Worm (Caenorhabditis elegans): ENCODE data around the gene wdr-48.

The wdr-48 gene

DNA sequence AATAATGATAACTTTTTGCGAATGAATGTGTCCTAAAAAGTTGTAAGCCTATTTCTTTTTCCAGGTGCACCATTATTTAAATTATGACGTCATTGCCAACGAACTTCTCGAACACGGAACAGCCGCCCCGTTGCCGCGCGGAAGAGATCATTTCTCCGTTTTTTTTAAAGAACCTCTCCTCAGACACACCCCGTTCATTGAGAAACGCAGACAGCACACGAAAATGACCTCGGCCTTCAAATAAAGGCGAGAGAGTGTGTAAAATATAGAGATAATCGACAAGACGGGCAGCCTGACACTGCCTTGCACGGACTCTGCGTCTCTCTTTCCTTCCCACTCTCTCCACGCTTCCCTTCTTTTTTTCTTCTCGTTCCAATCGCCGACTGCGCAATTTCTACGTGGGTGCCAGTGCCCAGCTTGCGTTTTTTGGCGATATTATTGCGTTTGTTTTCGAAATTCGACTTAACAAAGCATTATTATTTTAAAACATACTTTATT lies 18.2 kb upstream of the wdr-48 start (continued):
- no peak for TF ChIP-seq Y53G8AR.9 (GFP tag; conservative IDR thresholded peaks at IDR 0.05)
- no peak for TF ChIP-seq dpff-1 (tag; optimal IDR thresholded peaks at IDR 0.05)
- no peak for TF ChIP-seq pha-4 (tag; optimal IDR thresholded peaks at IDR 0.05)
- TF ChIP-seq hlh-12 (tag; optimal IDR thresholded peaks at IDR 0.05) = no peak
- no peak for TF ChIP-seq ztf-18 (tag; optimal IDR thresholded peaks at IDR 0.05)
- TF ChIP-seq F52B5.7 (tag; optimal IDR thresholded peaks at IDR 0.05) = no peak
- TF ChIP-seq mes-4 (tag; optimal IDR thresholded peaks at IDR 0.05) = no peak

DNA sequence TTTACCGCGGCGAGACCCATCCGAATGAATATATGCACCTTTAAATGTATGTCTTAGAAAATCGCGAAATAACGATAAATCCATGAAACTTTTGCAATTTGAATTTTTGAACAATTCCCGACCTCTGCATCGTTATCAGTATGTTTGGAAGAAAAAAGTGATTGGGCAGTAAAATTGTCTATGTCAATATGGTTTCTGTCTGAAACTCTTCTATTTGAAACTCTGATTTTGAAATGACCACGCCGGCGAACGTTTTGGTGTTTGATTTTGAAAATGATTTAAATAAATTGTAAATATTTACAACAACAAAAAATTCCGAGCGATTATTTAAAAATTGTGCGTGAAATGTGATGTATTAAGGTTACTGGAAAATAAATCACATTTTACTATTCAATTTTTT lies 17.4 kb upstream of the wdr-48 start:
- TF ChIP-seq nhr-80 (tag; optimal IDR thresholded peaks at IDR 0.05) (peak; percentile 43), bed-2 (GFP tag; IDR thresholded peaks at IDR 0.05) (no peak)

- no peak for TF ChIP-seq ceh-100 (GFP tag; IDR thresholded peaks at IDR 0.05)
- TF ChIP-seq ama-1 (optimal IDR thresholded peaks at IDR 0.05) = no peak
- TF ChIP-seq ama-1 (GFP tag; optimal IDR thresholded peaks at IDR 0.05) = no peak
- TF ChIP-seq aptf-2 (GFP tag; conservative IDR thresholded peaks at IDR 0.05) = no peak
- no peak for TF ChIP-seq dox-1 (GFP tag; IDR thresholded peaks at IDR 0.05)
- peak; percentile 76; the same call in 1 of the 2 replicates for TF ChIP-seq hmg-1.2 (GFP tag; IDR thresholded peaks at IDR 0.05)
- TF ChIP-seq nhr-80 (tag; optimal IDR thresholded peaks at IDR 0.05) = peak; percentile 48
- no peak for TF ChIP-seq cebp-1 (GFP tag; IDR thresholded peaks at IDR 0.05)
- TF ChIP-seq cebp-1 (tag; optimal IDR thresholded peaks at IDR 0.05) = peak; percentile 34
- TF ChIP-seq zfh-2 (GFP tag; conservative IDR thresholded peaks at IDR 0.05) = peak; percentile 62
- TF ChIP-seq egrh-3 (GFP tag; IDR thresholded peaks at IDR 0.05) = 0 out of 2 replicates have a peak, but pooled peaks have one; percentile 11
- TF ChIP-seq sptf-2 (GFP tag; optimal IDR thresholded peaks at IDR 0.05) = no peak
Observed at ce11 chrIII:4562070-4562788, 16.4 kb upstream of the wdr-48 start, which contains the start of gene pan-1. Gene pan-1, plus strand, starts transcription at chrIII:4562738.

ce11 chrIII:4568030-4568429 lies 10.6 kb upstream of the wdr-48 start, which contains the start of gene mlcd-1:
Gene mlcd-1, minus strand, starts transcription at chrIII:4568130.
- TF ChIP-seq tbp1 (GFP tag; optimal IDR thresholded peaks at IDR 0.05) = no peak
- no peak for TF ChIP-seq zfh-2 (GFP tag; conservative IDR thresholded peaks at IDR 0.05)
- TF ChIP-seq mel-28 (tag; optimal IDR thresholded peaks at IDR 0.05; ENCODE audit: borderline replicate concordance) = no peak
- TF ChIP-seq F52B5.7 (tag; optimal IDR thresholded peaks at IDR 0.05) = no peak
- TF ChIP-seq Y79H2A.3 (GFP tag; conservative IDR thresholded peaks at IDR 0.05) = no peak
- no peak for TF ChIP-seq hmg-1.2 (GFP tag; IDR thresholded peaks at IDR 0.05)
- TF ChIP-seq lir-1 (GFP tag; conservative IDR thresholded peaks at IDR 0.05) = no peak
- no peak for TF ChIP-seq nfya-2 (GFP tag; IDR thresholded peaks at IDR 0.05)
- no peak for TF ChIP-seq let-607 (tag; optimal IDR thresholded peaks at IDR 0.05)
- no peak for TF ChIP-seq madf-3 (GFP tag; IDR thresholded peaks at IDR 0.05)
- no peak for TF ChIP-seq ets-4 (GFP tag; optimal IDR thresholded peaks at IDR 0.05)
- no peak for TF ChIP-seq ztf-6 (GFP tag; IDR thresholded peaks at IDR 0.05)
- TF ChIP-seq ccch-3 (GFP tag; optimal IDR thresholded peaks at IDR 0.05) = no peak
- no peak for TF ChIP-seq cebp-1 (GFP tag; IDR thresholded peaks at IDR 0.05)
- TF ChIP-seq cebp-1 (tag; optimal IDR thresholded peaks at IDR 0.05) = no peak
- no peak for TF ChIP-seq pha-4 (tag; optimal IDR thresholded peaks at IDR 0.05)

DNA sequence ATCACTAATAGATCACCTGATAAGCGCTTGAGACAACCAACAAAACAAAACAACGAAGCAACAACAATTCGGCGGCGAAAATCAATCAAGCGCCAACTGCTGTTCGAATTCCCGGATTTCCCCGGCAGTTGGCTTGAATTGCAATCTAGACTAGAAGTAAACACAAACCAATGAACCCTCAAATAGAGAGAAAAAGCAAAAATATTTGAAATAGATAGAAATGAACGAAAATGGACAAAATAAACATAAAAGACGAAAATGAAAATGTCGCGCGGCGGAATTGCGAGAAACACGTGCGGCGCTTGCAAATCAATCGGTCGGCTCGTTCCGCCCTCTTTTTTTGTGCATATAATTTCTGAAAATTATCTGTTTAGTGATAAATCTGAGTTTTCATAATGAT lies 10.2 kb upstream of the wdr-48 start, which contains the start of gene idhg-1:
idhg-1 (plus strand) TSS at position 343 of the 400 bp plus-strand sequence.
- TF ChIP-seq hlh-26 (GFP tag; conservative IDR thresholded peaks at IDR 0.05) (no peak), F39B2.1 (GFP tag; IDR thresholded peaks at IDR 0.05) (no peak), hrde-1 (tag; optimal IDR thresholded peaks at IDR 0.05; ENCODE audit: borderline replicate concordance) (no peak), nhr-179 (tag; optimal IDR thresholded peaks at IDR 0.05) (no peak), mel-28 (tag; optimal IDR thresholded peaks at IDR 0.05; ENCODE audit: borderline replicate concordance) (no peak), bed-1 (GFP tag; IDR thresholded peaks at IDR 0.05) (no peak), C06A6.2 (GFP tag; conservative IDR thresholded peaks at IDR 0.05) (no peak), lin-35 (GFP tag; optimal IDR thresholded peaks at IDR 0.05) (peak in 1 of 3 experiments; percentile 47), C17E4.6 (GFP tag; IDR thresholded peaks at IDR 0.05) (no peak), B0261.1 (tag; optimal IDR thresholded peaks at IDR 0.05) (no peak), lsy-27 (tag; optimal IDR thresholded peaks at IDR 0.05; ENCODE audit: borderline replicate concordance, insufficient read depth) (no peak), egl-44 (GFP tag; IDR thresholded peaks at IDR 0.05) (0 out of 2 replicates have a peak, but pooled peaks have one; percentile 55), nhr-27 (tag; optimal IDR thresholded peaks at IDR 0.05) (no peak)

Data from whole organism, young adult.